Worm (Caenorhabditis elegans) whole organism, L4 larva: ENCODE data around the gene F42F12.3.
A peak's percentile ranks its signal among the peaks of the same experiment; 100 is the strongest.

ENCODE experiments used
- F10B5.3 ChIP-seq: sonication (generic microtip); optimal IDR thresholded peaks from 2 replicates; lab custom pipeline; 2016; ENCODE audit warnings: mild to moderate bottlenecking, missing genetic modification characterization, missing compliant biosample characterization
- gei-8 ChIP-seq: fragments of 200-800 bp; sonication (Bioruptor generic); optimal IDR thresholded peaks from 2 replicates; lab custom pipeline; 2018; ENCODE audit warnings: mild to moderate bottlenecking, missing genetic modification characterization, missing compliant biosample characterization
- lir-3 ChIP-seq: sonication (generic microtip); optimal IDR thresholded peaks from 2 replicates; lab custom pipeline; 2016; ENCODE audit warnings: mild to moderate bottlenecking, missing genetic modification characterization, missing compliant biosample characterization
- mdt-29 ChIP-seq: fragments of 200-800 bp; sonication (Bioruptor generic); IDR thresholded peaks from 2 replicates; pipeline ENCODE4 v1.3.6; 2022; ENCODE audit warnings: missing genetic modification reagents, missing genetic modification characterization, missing compliant biosample characterization
- nhr-10 ChIP-seq: fragments of 150-350 bp; optimal IDR thresholded peaks from 2 replicates; lab custom pipeline; 2014; ENCODE audit warnings: missing biosample characterization, missing genetic modification characterization
- nhr-25 ChIP-seq: sonication (generic microtip); optimal IDR thresholded peaks from 2 replicates; lab custom pipeline; 2017; ENCODE audit warnings: missing genetic modification characterization, mild to moderate bottlenecking, missing compliant biosample characterization, antibody characterized with exemption, moderate library complexity, borderline replicate concordance; ENCODE audit not compliant: insufficient read depth
- nhr-28 ChIP-seq: fragments of 150-350 bp; optimal IDR thresholded peaks from 2 replicates; lab custom pipeline; 2014; ENCODE audit warnings: missing biosample characterization, missing genetic modification characterization
- snpc-1.2 ChIP-seq: fragments of 200-800 bp; sonication (Bioruptor generic); IDR thresholded peaks from 2 replicates; pipeline ENCODE4 v1.3.6; 2022; ENCODE audit warnings: missing genetic modification reagents, missing genetic modification characterization, missing compliant biosample characterization
- tra-1 ChIP-seq: fragments of 200-800 bp; sonication (Bioruptor generic); IDR thresholded peaks from 2 replicates; pipeline ENCODE4 v1.3.6; 2022; ENCODE audit warnings: missing genetic modification reagents, missing genetic modification characterization, missing compliant biosample characterization
- unc-39 ChIP-seq: sonication (generic microtip); optimal IDR thresholded peaks from 2 replicates; lab custom pipeline; 2017; ENCODE audit warnings: missing biosample characterization, missing genetic modification characterization

DNA sequence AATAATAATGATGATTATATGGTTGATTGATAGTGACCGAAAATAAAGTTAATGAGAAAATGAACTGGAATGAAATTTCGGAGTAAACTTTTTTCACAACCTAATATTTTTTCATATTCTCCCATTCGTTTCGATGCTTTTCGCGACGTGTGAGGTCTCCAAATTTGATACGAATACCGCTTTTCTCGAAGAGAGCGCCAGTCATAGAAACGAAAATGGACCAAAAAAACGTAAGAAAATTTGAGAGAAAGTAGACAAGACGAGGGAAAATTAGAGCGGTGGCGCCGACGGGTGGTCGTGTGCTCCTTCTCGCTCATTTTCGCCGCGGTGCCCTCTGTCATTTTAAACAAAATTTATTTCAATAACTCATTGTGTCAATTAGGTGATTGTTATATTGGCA is 36.0 kb upstream of the F42F12.3 start:
- TF ChIP-seq unc-39 (tag; lab: Kevin White, UChicago) = no peak
- no peak for TF ChIP-seq nhr-10 (tag; lab: Kevin White, UChicago)
- TF ChIP-seq mdt-29 (GFP tag; lab: Robert Waterston, UW) = no peak
- no peak for TF ChIP-seq F10B5.3
- TF ChIP-seq snpc-1.2 (GFP tag; lab: Robert Waterston, UW) = no peak
- TF ChIP-seq gei-8 (GFP tag; lab: Kevin White, UChicago) = no peak
- no peak for TF ChIP-seq nhr-25 (tag; lab: Kevin White, UChicago)
- TF ChIP-seq lir-3 = no peak
- TF ChIP-seq nhr-28 = no peak
- peak; percentile 81; the same call in 1 of the 2 replicates for TF ChIP-seq tra-1 (GFP tag; lab: Robert Waterston, UW)
